Worm (Caenorhabditis elegans): Measurements from ENCODE around the gene F38B6.7.

F38B6.7 gene

DNA sequence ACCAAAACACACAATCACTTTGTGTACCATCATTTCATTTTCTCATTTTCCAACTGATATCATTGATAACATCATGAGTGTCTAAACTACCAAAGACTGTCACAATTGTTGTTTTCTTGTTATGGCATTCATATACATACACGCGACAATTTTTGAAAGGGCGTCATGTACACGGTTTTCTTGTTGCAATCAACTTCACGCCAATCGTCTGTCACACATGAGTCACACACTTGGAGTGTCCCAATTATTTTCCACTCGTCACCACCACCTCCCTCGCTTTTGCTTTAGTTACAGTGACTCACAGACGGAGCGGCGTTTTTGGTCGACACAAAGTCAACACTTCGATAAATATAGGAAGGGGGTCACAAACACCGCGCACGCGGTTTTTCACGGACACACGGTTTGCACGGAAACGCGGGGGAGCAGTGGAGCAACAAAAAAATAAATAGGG is 49.8 kb upstream of the F38B6.7 start (continued):
- TF ChIP-seq nhr-48 (tag; optimal IDR thresholded peaks at IDR 0.05) (peak; percentile 94), Y75B8A.6 (GFP tag; IDR thresholded peaks at IDR 0.05) (peak; percentile 50; the same call in 1 of the 2 replicates), nhr-11 (tag; optimal IDR thresholded peaks at IDR 0.05) (no peak), lin-38 (GFP tag; IDR thresholded peaks at IDR 0.05) (peak; percentile 45), F10B5.3 (tag; optimal IDR thresholded peaks at IDR 0.05) (peak; percentile 33), mdt-29 (GFP tag; IDR thresholded peaks at IDR 0.05) (peak; percentile 70), set-16 (GFP tag; IDR thresholded peaks at IDR 0.05) (peak; percentile 39), F49E8.2 (tag; optimal IDR thresholded peaks at IDR 0.05; ENCODE audit: borderline replicate concordance) (no peak), T26A8.4 (GFP tag; IDR thresholded peaks at IDR 0.05) (0 out of 2 replicates have a peak, but pooled peaks have one; percentile 18), madf-9 (GFP tag; conservative IDR thresholded peaks at IDR 0.05) (0 out of 2 replicates have a peak, but pooled peaks have one; percentile 9), snpc-4 (tag; optimal IDR thresholded peaks at IDR 0.05) (no peak), nhr-111 (GFP tag; optimal IDR thresholded peaks at IDR 0.05) (no peak), ceh-62 (tag; optimal IDR thresholded peaks at IDR 0.05) (no peak), zfp-2 (tag; optimal IDR thresholded peaks at IDR 0.05) (no peak), lin-1 (GFP tag; IDR thresholded peaks at IDR 0.05) (peak; percentile 80), hif-1 (tag; optimal IDR thresholded peaks at IDR 0.05) (peak in 1 of 2 experiments; percentile 85), zip-2 (tag; optimal IDR thresholded peaks at IDR 0.05) (no peak), saeg-2 (GFP tag; IDR thresholded peaks at IDR 0.05) (0 out of 2 replicates have a peak, but pooled peaks have one; percentile 34), nhr-76 (tag; optimal IDR thresholded peaks at IDR 0.05) (no peak), attf-4 (tag; optimal IDR thresholded peaks at IDR 0.05) (no peak), ama-1 (optimal IDR thresholded peaks at IDR 0.05) (no peak), ceh-32 (tag; optimal IDR thresholded peaks at IDR 0.05; ENCODE audit: poor library complexity) (no peak), duxl-1 (tag; optimal IDR thresholded peaks at IDR 0.05; ENCODE audit: poor library complexity) (peak; percentile 19), zfp-3 (GFP tag; conservative IDR thresholded peaks at IDR 0.05) (no peak), snpc-1.2 (GFP tag; IDR thresholded peaks at IDR 0.05) (no peak), gei-8 (GFP tag; optimal IDR thresholded peaks at IDR 0.05) (peak; percentile 76), ceh-82 (tag; optimal IDR thresholded peaks at IDR 0.05) (no peak), ceh-28 (tag; optimal IDR thresholded peaks at IDR 0.05) (no peak), cey-2 (tag; optimal IDR thresholded peaks at IDR 0.05; ENCODE audit: borderline replicate concordance, insufficient read depth) (no peak), lin-39 (tag; optimal IDR thresholded peaks at IDR 0.05) (no peak), sdz-12 (GFP tag; optimal IDR thresholded peaks at IDR 0.05) (no peak), ztf-7 (tag; optimal IDR thresholded peaks at IDR 0.05) (peak; percentile 28), aly-2 (tag; optimal IDR thresholded peaks at IDR 0.05) (no peak), nhr-6 (tag; optimal IDR thresholded peaks at IDR 0.05) (peak; percentile 77), ceh-20 (GFP tag; IDR thresholded peaks at IDR 0.05) (0 out of 2 replicates have a peak, but pooled peaks have one; percentile 7), ztf-11 (tag; optimal IDR thresholded peaks at IDR 0.05) (no peak), fos-1 (tag; optimal IDR thresholded peaks at IDR 0.05) (no peak), hmg-1.1 (GFP tag; IDR thresholded peaks at IDR 0.05) (peak; percentile 64), F37D6.2 (tag; optimal IDR thresholded peaks at IDR 0.05) (no peak), egl-43 (GFP tag; IDR thresholded peaks at IDR 0.05) (0 out of 2 replicates have a peak, but pooled peaks have one; percentile 59), hlh-30 (tag; optimal IDR thresholded peaks at IDR 0.05; ENCODE audit: insufficient read depth) (peak; percentile 96), madf-5 (GFP tag; IDR thresholded peaks at IDR 0.05) (no peak), mes-2 (tag; optimal IDR thresholded peaks at IDR 0.05; ENCODE audit: poor library complexity, severe bottlenecking) (peak; percentile 50), nhr-237 (tag; optimal IDR thresholded peaks at IDR 0.05) (no peak), dve-1 (tag; optimal IDR thresholded peaks at IDR 0.05; ENCODE audit: insufficient read depth) (peak; percentile 87), dmd-9 (GFP tag; IDR thresholded peaks at IDR 0.05) (0 out of 2 replicates have a peak, but pooled peaks have one; percentile 40), php-3 (GFP tag; IDR thresholded peaks at IDR 0.05) (peak; percentile 78), ZK337.2 (GFP tag; IDR thresholded peaks at IDR 0.05) (no peak), mep-1 (tag; optimal IDR thresholded peaks at IDR 0.05) (peak; percentile 41), D1046.2 (GFP tag; IDR thresholded peaks at IDR 0.05) (no peak), jun-1 (tag; optimal IDR thresholded peaks at IDR 0.05) (peak; percentile 48)

All from whole organism, L4 larva.